Fruit fly (Drosophila melanogaster) whole organism, embryonic: ENCODE measurements around the gene H15.
A peak's percentile ranks its signal among the peaks of the same experiment; 100 is the strongest.

Experiments used
- CG10274 ChIP-seq: fragments of 200-800 bp; sonication (Bioruptor generic); optimal IDR thresholded peaks from 3 replicates; lab custom pipeline; 2017; ENCODE audit warnings: missing biosample characterization, mild to moderate bottlenecking, missing genetic modification characterization
- CG10431 ChIP-seq: fragments of 200-800 bp; sonication (Bioruptor generic); optimal IDR thresholded peaks from 3 replicates; lab custom pipeline; 2018; ENCODE audit warnings: missing biosample characterization, mild to moderate bottlenecking, missing genetic modification characterization
- CG11456 ChIP-seq: fragments of 200-800 bp; sonication (Bioruptor generic); IDR thresholded peaks from 3 replicates; pipeline ENCODE4 v1.3.6; 2022; ENCODE audit warnings: missing biosample characterization, missing genetic modification characterization
- CG11560 ChIP-seq: fragments of 200-800 bp; sonication (Bioruptor generic); IDR thresholded peaks from 3 replicates; pipeline ENCODE4 v1.3.6; 2022; ENCODE audit warnings: missing biosample characterization, missing genetic modification characterization
- CG12236 ChIP-seq: fragments of 200-800 bp; sonication (Bioruptor generic); optimal IDR thresholded peaks from 2 replicates; lab custom pipeline; 2016; ENCODE audit warnings: missing biosample characterization, missing genetic modification characterization
- CG13624 ChIP-seq: fragments of 200-800 bp; sonication (Bioruptor generic); optimal IDR thresholded peaks from 2 replicates; lab custom pipeline; 2016; ENCODE audit warnings: missing biosample characterization, missing genetic modification characterization
- CG14710 ChIP-seq: fragments of 200-800 bp; sonication (Bioruptor generic); optimal IDR thresholded peaks from 3 replicates; lab custom pipeline; 2019; ENCODE audit warnings: missing biosample characterization, mild to moderate bottlenecking, missing genetic modification characterization, moderate library complexity
- CG15514 ChIP-seq: fragments of 200-800 bp; sonication (Bioruptor generic); optimal IDR thresholded peaks from 3 replicates; lab custom pipeline; 2017; ENCODE audit warnings: missing biosample characterization, missing genetic modification characterization, mild to moderate bottlenecking, moderate library complexity, missing genetic modification reagents
- CG15696 ChIP-seq: fragments of 200-800 bp; sonication (Bioruptor generic); optimal IDR thresholded peaks from 2 replicates; lab custom pipeline; 2019; ENCODE audit warnings: missing biosample characterization, mild to moderate bottlenecking, missing genetic modification characterization, moderate library complexity
- CG16863 ChIP-seq: fragments of 200-800 bp; sonication (Bioruptor generic); optimal IDR thresholded peaks from 3 replicates; lab custom pipeline; 2016; ENCODE audit warnings: missing biosample characterization, missing genetic modification characterization
- CG2120 ChIP-seq: fragments of 200-800 bp; sonication (Bioruptor generic); optimal IDR thresholded peaks from 3 replicates; lab custom pipeline; 2016; ENCODE audit warnings: missing biosample characterization, missing genetic modification characterization
- CG31441 ChIP-seq: fragments of 200-800 bp; sonication (Bioruptor generic); IDR thresholded peaks from 2 replicates; pipeline ENCODE4 v1.3.6; 2022; ENCODE audit warnings: missing biosample characterization, missing genetic modification characterization
- CG4282 ChIP-seq: fragments of 200-800 bp; sonication (Bioruptor generic); optimal IDR thresholded peaks from 2 replicates; lab custom pipeline; 2016; ENCODE audit warnings: missing biosample characterization, missing genetic modification characterization
- CG6175 ChIP-seq: fragments of 200-800 bp; sonication (Bioruptor generic); IDR thresholded peaks from 3 replicates; pipeline ENCODE4 v1.3.6; 2022; ENCODE audit warnings: missing biosample characterization, missing genetic modification characterization
- CG6654 ChIP-seq: fragments of 200-800 bp; sonication (Bioruptor generic); optimal IDR thresholded peaks from 2 replicates; lab custom pipeline; 2017; ENCODE audit warnings: missing biosample characterization, mild to moderate bottlenecking, missing genetic modification characterization
- D ChIP-seq, 2 experiments: fragments of 200-800 bp in 1 of 2; fragments of >200 bp in 1 of 2; sonication (Bioruptor generic) in 1 of 2; optimal IDR thresholded peaks; 2 replicates in 1 of 2; 3 replicates in 1 of 2; lab custom pipeline; 2017; ENCODE audit warnings: mild to moderate bottlenecking in 1 of 2, missing biosample characterization in 1 of 2, missing genetic modification characterization in 1 of 2, missing genetic modification reagents in 1 of 2
- Deaf1 ChIP-seq: fragments of 200-800 bp; optimal IDR thresholded peaks from 3 replicates; lab custom pipeline; 2019; ENCODE audit warnings: missing biosample characterization, mild to moderate bottlenecking, missing genetic modification characterization, moderate library complexity
- Dll ChIP-seq: fragments of 200-800 bp; sonication (Bioruptor generic); IDR thresholded peaks from 4 replicates; pipeline ENCODE4 v1.3.6; 2022; ENCODE audit warnings: missing biosample characterization, missing genetic modification characterization; ENCODE audit not compliant: partially characterized antibody
- Doc2 ChIP-seq: fragments of 200-800 bp; sonication (Bioruptor generic); IDR thresholded peaks from 2 replicates; pipeline ENCODE4 v1.3.6; 2022; ENCODE audit warnings: missing biosample characterization, missing genetic modification characterization
- E2f1 ChIP-seq: fragments of 200-800 bp; sonication (Bioruptor generic); IDR thresholded peaks from 2 replicates; pipeline ENCODE4 v1.3.6; 2022; ENCODE audit warnings: missing biosample characterization, missing genetic modification characterization
- Gug ChIP-seq: fragments of 200-800 bp; sonication (Bioruptor generic); IDR thresholded peaks from 4 replicates; pipeline ENCODE4 v1.3.6; 2022; ENCODE audit warnings: missing biosample characterization, missing genetic modification characterization
- H2.0 ChIP-seq: fragments of 200-800 bp; sonication (Bioruptor generic); IDR thresholded peaks from 2 replicates; pipeline ENCODE4 v1.3.6; 2022; ENCODE audit warnings: missing biosample characterization, missing genetic modification characterization
- Meics ChIP-seq: fragments of 200-800 bp; sonication (Bioruptor generic); optimal IDR thresholded peaks from 2 replicates; lab custom pipeline; 2017; ENCODE audit warnings: missing biosample characterization, mild to moderate bottlenecking, missing genetic modification characterization
- Ptx1 ChIP-seq: fragments of 200-800 bp; sonication (Bioruptor generic); IDR thresholded peaks from 2 replicates; pipeline ENCODE4 v1.3.6; 2022; ENCODE audit warnings: missing biosample characterization, missing genetic modification characterization
- Sox102F ChIP-seq: fragments of 200-800 bp; sonication (Bioruptor generic); optimal IDR thresholded peaks from 2 replicates; lab custom pipeline; 2018; ENCODE audit warnings: missing biosample characterization, mild to moderate bottlenecking, missing genetic modification characterization, moderate library complexity
- Vsx1 ChIP-seq: fragments of 200-800 bp; sonication (Bioruptor generic); optimal IDR thresholded peaks from 2 replicates; lab custom pipeline; 2017; ENCODE audit warnings: missing biosample characterization, mild to moderate bottlenecking, missing genetic modification characterization, missing genetic modification reagents
- ato ChIP-seq: fragments of 200-800 bp; sonication (Bioruptor generic); IDR thresholded peaks from 2 replicates; pipeline ENCODE4 v1.3.6; 2022; ENCODE audit warnings: missing biosample characterization, missing genetic modification characterization; ENCODE audit not compliant: partially characterized antibody
- br ChIP-seq: fragments of >200 bp; optimal IDR thresholded peaks from 2 replicates; lab custom pipeline; 2017
- chn ChIP-seq: fragments of 200-800 bp; sonication (Bioruptor generic); optimal IDR thresholded peaks from 2 replicates; lab custom pipeline; 2016; ENCODE audit warnings: missing biosample characterization, missing genetic modification characterization
- ci ChIP-seq: fragments of 200-800 bp; sonication (Bioruptor generic); IDR thresholded peaks from 3 replicates; pipeline ENCODE4 v1.3.6; 2022; ENCODE audit warnings: missing biosample characterization, missing genetic modification characterization
- da ChIP-seq: fragments of 200-800 bp; sonication (Bioruptor generic); optimal IDR thresholded peaks from 2 replicates; lab custom pipeline; 2016; ENCODE audit warnings: missing biosample characterization, missing genetic modification characterization
- dan ChIP-seq: fragments of 200-800 bp; sonication (Bioruptor generic); IDR thresholded peaks from 2 replicates; pipeline ENCODE4 v1.3.6; 2022; ENCODE audit warnings: missing biosample characterization, missing genetic modification characterization
- dmrt99B ChIP-seq: fragments of 200-800 bp; sonication (Bioruptor generic); optimal IDR thresholded peaks from 2 replicates; lab custom pipeline; 2018; ENCODE audit warnings: missing biosample characterization, mild to moderate bottlenecking, missing genetic modification characterization, moderate library complexity
- dpn ChIP-seq, 2 experiments: fragments of 200-800 bp; sonication (Bioruptor generic); optimal IDR thresholded peaks; 3 replicates each; lab custom pipeline; 2016; ENCODE audit warnings: missing biosample characterization in 2 of 2, missing genetic modification characterization in 2 of 2
- dysf ChIP-seq: fragments of 200-800 bp; sonication (Bioruptor generic); IDR thresholded peaks from 3 replicates; pipeline ENCODE4 v1.3.6; 2022; ENCODE audit warnings: missing biosample characterization, missing genetic modification characterization
- emc ChIP-seq: fragments of 200-800 bp; sonication (Bioruptor generic); optimal IDR thresholded peaks from 2 replicates; lab custom pipeline; 2016; ENCODE audit warnings: missing biosample characterization, missing genetic modification characterization
- fd102C ChIP-seq: fragments of 200-800 bp; sonication (Bioruptor generic); optimal IDR thresholded peaks from 2 replicates; lab custom pipeline; 2018; ENCODE audit warnings: missing biosample characterization, mild to moderate bottlenecking, missing genetic modification characterization, moderate library complexity
- fd3F ChIP-seq: fragments of 200-800 bp; sonication (Bioruptor generic); optimal IDR thresholded peaks from 2 replicates; lab custom pipeline; 2018; ENCODE audit warnings: missing biosample characterization, mild to moderate bottlenecking, missing genetic modification characterization, moderate library complexity
- hb ChIP-seq: fragments of 200-800 bp; sonication (Bioruptor generic); IDR thresholded peaks from 3 replicates; pipeline ENCODE4 v1.3.6; 2022; ENCODE audit warnings: missing biosample characterization, missing genetic modification characterization; ENCODE audit not compliant: partially characterized antibody
- jumu ChIP-seq: fragments of 200-800 bp; sonication (Bioruptor generic); optimal IDR thresholded peaks from 3 replicates; lab custom pipeline; 2016; ENCODE audit warnings: missing biosample characterization, missing genetic modification characterization
- lmd ChIP-seq: fragments of 200-800 bp; sonication (Bioruptor generic); IDR thresholded peaks from 2 replicates; pipeline ENCODE4 v1.3.6; 2022; ENCODE audit warnings: missing biosample characterization, missing genetic modification characterization
- org-1 ChIP-seq: fragments of 200-800 bp; sonication (Bioruptor generic); optimal IDR thresholded peaks from 2 replicates; lab custom pipeline; 2017; ENCODE audit warnings: missing biosample characterization, missing genetic modification characterization
- sc ChIP-seq, 3 experiments: fragments of >200 bp in 2 of 3; fragments of 200-800 bp in 1 of 3; sonication (Bioruptor generic) in 1 of 3; optimal IDR thresholded peaks; 2 replicates in 2 of 3; 3 replicates in 1 of 3; lab custom pipeline; 2017; ENCODE audit warnings: mild to moderate bottlenecking in 1 of 3, missing biosample characterization in 1 of 3, missing genetic modification characterization in 1 of 3, missing genetic modification reagents in 1 of 3
- scrt ChIP-seq: fragments of 200-800 bp; sonication (Bioruptor generic); optimal IDR thresholded peaks from 2 replicates; lab custom pipeline; 2018; ENCODE audit warnings: missing biosample characterization, mild to moderate bottlenecking, missing genetic modification characterization, moderate library complexity
- sd ChIP-seq: fragments of 200-800 bp; sonication (Bioruptor generic); optimal IDR thresholded peaks from 3 replicates; lab custom pipeline; 2018; ENCODE audit warnings: missing biosample characterization, mild to moderate bottlenecking, missing genetic modification characterization, moderate library complexity
- sens ChIP-seq: fragments of 200-800 bp; sonication (Bioruptor generic); peaks from one replicate; lab custom pipeline; 2016; ENCODE audit warnings: missing biosample characterization, missing genetic modification characterization
- seq ChIP-seq: fragments of 200-800 bp; sonication (Bioruptor generic); IDR thresholded peaks from 2 replicates; pipeline ENCODE4 v1.3.6; 2022; ENCODE audit warnings: missing biosample characterization, missing genetic modification characterization
- slou ChIP-seq: fragments of 200-800 bp; sonication (Bioruptor generic); optimal IDR thresholded peaks from 3 replicates; lab custom pipeline; 2016; ENCODE audit warnings: missing biosample characterization, missing genetic modification characterization
- so ChIP-seq: fragments of 200-800 bp; sonication (Bioruptor generic); IDR thresholded peaks from 3 replicates; pipeline ENCODE4 v1.3.6; 2022; ENCODE audit warnings: missing biosample characterization, missing genetic modification characterization

Gene H15

dm6 chr2L:5426843-5427540 is 22.9 kb downstream of the H15 start (continued):
- TF ChIP-seq Deaf1 (tag; lab: Kevin White, UChicago): peak; percentile 28
- no peak for TF ChIP-seq CG10274 (GFP tag; lab: Kevin White, UChicago)
- no peak for TF ChIP-seq CG6654 (GFP tag; lab: Kevin White, UChicago)
- no peak for TF ChIP-seq fd3F (GFP tag; lab: Kevin White, UChicago)
- no peak for TF ChIP-seq da
- no peak for TF ChIP-seq Vsx1 (GFP tag; lab: Kevin White, UChicago)
- peak; percentile 38; the same call in 1 of the 2 replicates for TF ChIP-seq H2.0
- TF ChIP-seq so: no peak
- peak in 1 of 2 experiments; percentile 4 for TF ChIP-seq dpn (GFP tag; optimal IDR thresholded peaks at IDR 0.05; lab: Kevin White, UChicago)
- no peak for TF ChIP-seq CG6175
- peak; percentile 56 for TF ChIP-seq Sox102F (GFP tag; lab: Kevin White, UChicago)
- peak; percentile 58 for TF ChIP-seq CG14710
- no peak for TF ChIP-seq E2f1 (GFP tag; lab: Robert Waterston, UW)
- no peak for TF ChIP-seq hb (GFP tag; lab: Robert Waterston, UW)
- TF ChIP-seq slou: no peak
- TF ChIP-seq Dll (GFP tag; lab: Robert Waterston, UW): no peak
- TF ChIP-seq Gug (GFP tag; lab: Robert Waterston, UW): no peak
- TF ChIP-seq org-1 (GFP tag; lab: Kevin White, UChicago): no peak
- no peak for TF ChIP-seq CG2120 (GFP tag; lab: Kevin White, UChicago)
- TF ChIP-seq CG4282: no peak
- TF ChIP-seq dysf (GFP tag; lab: Robert Waterston, UW): no peak
- TF ChIP-seq fd102C (GFP tag; lab: Kevin White, UChicago): no peak
- no peak for TF ChIP-seq CG13624
- no peak for TF ChIP-seq jumu (GFP tag; lab: Kevin White, UChicago)
- TF ChIP-seq sc (optimal IDR thresholded peaks at IDR 0.05; lab: Kevin White, UChicago): no peak
- TF ChIP-seq sc (GFP tag; optimal IDR thresholded peaks at IDR 0.05; lab: Kevin White, UChicago): peak; percentile 41
- peak; percentile 47 for TF ChIP-seq Ptx1
- peak; percentile 12; the same call in 1 of the 2 replicates for TF ChIP-seq lmd (GFP tag; lab: Robert Waterston, UW)
- TF ChIP-seq dan (GFP tag; lab: Robert Waterston, UW): no peak
- TF ChIP-seq sd (tag; lab: Kevin White, UChicago): no peak
- TF ChIP-seq CG15696 (tag; lab: Kevin White, UChicago): peak; percentile 44
- no peak for TF ChIP-seq ato
- TF ChIP-seq D (optimal IDR thresholded peaks at IDR 0.05; lab: Kevin White, UChicago): no peak
- TF ChIP-seq D (GFP tag; optimal IDR thresholded peaks at IDR 0.05; lab: Kevin White, UChicago): peak; percentile 34
- TF ChIP-seq CG10431 (GFP tag; lab: Kevin White, UChicago): no peak
- TF ChIP-seq chn (GFP tag; lab: Kevin White, UChicago): peak; percentile 12
- no peak for TF ChIP-seq CG12236 (GFP tag; lab: Kevin White, UChicago)
- TF ChIP-seq CG31441 (GFP tag; lab: Robert Waterston, UW): peak; percentile 41; the same call in 1 of the 2 replicates
- TF ChIP-seq CG16863: peak; percentile 20
- TF ChIP-seq Doc2: no peak
- TF ChIP-seq Meics (GFP tag; lab: Kevin White, UChicago): no peak
- peak; percentile 11 for TF ChIP-seq dmrt99B (tag; lab: Kevin White, UChicago)
- TF ChIP-seq seq (GFP tag; lab: Robert Waterston, UW): peak; percentile 44; the same call in 1 of the 2 replicates
- peak; percentile 76 for TF ChIP-seq sens
- TF ChIP-seq ci (GFP tag; lab: Robert Waterston, UW): peak; percentile 68; the same call in 1 of the 3 replicates
- TF ChIP-seq CG11560: no peak
- TF ChIP-seq CG15514 (GFP tag; lab: Kevin White, UChicago): no peak
- TF ChIP-seq scrt (GFP tag; lab: Kevin White, UChicago): no peak
- no peak for TF ChIP-seq emc (GFP tag; lab: Kevin White, UChicago)
- TF ChIP-seq br: no peak
- TF ChIP-seq CG11456 (GFP tag; lab: Robert Waterston, UW): no peak
